Worm (Caenorhabditis elegans) whole organism, L4/young adult: ENCODE results near the gene clec-142.

Experiments used
- dao-5 ChIP-seq: sonication (generic microtip); optimal IDR thresholded peaks from 2 replicates; lab custom pipeline; 2016; ENCODE audit warnings: missing genotype, missing genetic modification characterization, moderate library complexity, missing compliant biosample characterization
- him-1 ChIP-seq: sonication (generic microtip); optimal IDR thresholded peaks from 2 replicates; lab custom pipeline; 2016; ENCODE audit warnings: missing genotype, missing genetic modification reagents, missing genetic modification characterization, missing compliant biosample characterization

ce11 chrII:8269351-8269750 is 9.1 kb upstream of the clec-142 start, which contains the start of gene K01C8.2:
- TF ChIP-seq him-1 (no peak), dao-5 (tag; lab: Kevin White, UChicago) (no peak)
